Worm (Caenorhabditis elegans): Measurements from ENCODE around the gene F42F12.4.

The F42F12.4 gene

DNA sequence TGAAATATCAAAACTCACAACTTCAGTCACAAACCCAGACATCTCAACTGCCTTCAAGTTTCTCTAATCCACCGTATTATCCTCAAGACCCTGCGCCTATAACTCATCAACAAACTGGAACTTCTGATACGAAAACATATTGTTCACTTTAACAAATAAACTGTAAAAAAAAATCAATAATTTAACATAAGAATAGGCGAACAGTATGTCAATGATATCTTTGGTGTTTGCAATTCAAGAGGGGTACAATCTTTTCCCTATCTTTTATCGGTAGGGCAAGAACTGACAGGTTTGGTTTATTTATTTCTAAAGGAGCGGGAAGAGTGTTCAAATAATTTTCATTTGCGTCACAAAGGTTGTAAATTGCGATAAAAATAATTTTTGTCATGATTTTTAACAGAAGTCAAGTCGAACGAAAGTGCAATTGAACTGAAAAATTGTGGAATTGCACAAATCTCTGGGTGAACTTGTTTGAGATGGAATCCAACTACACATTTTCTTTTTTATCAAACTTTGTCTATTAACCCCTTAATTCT is 10.3 kb upstream of the F42F12.4 start:
- TF ChIP-seq elt-2 (tag; optimal IDR thresholded peaks at IDR 0.05) (peak; percentile 64), K09A11.1 (tag; optimal IDR thresholded peaks at IDR 0.05; ENCODE audit: insufficient read depth) (peak; percentile 78), dve-1 (tag; optimal IDR thresholded peaks at IDR 0.05) (peak; percentile 96), sdc-2 (tag; optimal IDR thresholded peaks at IDR 0.05) (peak; percentile 99), ceh-34 (tag; optimal IDR thresholded peaks at IDR 0.05) (peak; percentile 67), pqm-1 (tag; optimal IDR thresholded peaks at IDR 0.05) (peak; percentile 33), syd-9 (tag; optimal IDR thresholded peaks at IDR 0.05) (peak; percentile 51), nhr-11 (tag; optimal IDR thresholded peaks at IDR 0.05) (peak; percentile 73), unc-42 (tag; optimal IDR thresholded peaks at IDR 0.05) (peak; percentile 65), ceh-18 (tag; optimal IDR thresholded peaks at IDR 0.05) (peak; percentile 94), ceh-22 (tag; optimal IDR thresholded peaks at IDR 0.05) (no peak), ceh-31 (tag; optimal IDR thresholded peaks at IDR 0.05) (peak; percentile 64), pax-1 (tag; optimal IDR thresholded peaks at IDR 0.05) (peak; percentile 20), ceh-30 (tag; optimal IDR thresholded peaks at IDR 0.05) (peak; percentile 1), dmd-4 (tag; optimal IDR thresholded peaks at IDR 0.05; ENCODE audit: borderline replicate concordance) (no peak), unc-3 (GFP tag; conservative IDR thresholded peaks at IDR 0.05) (peak; percentile 9; the same call in 1 of the 2 replicates), unc-3 (tag; optimal IDR thresholded peaks at IDR 0.05) (peak; percentile 55), unc-55 (GFP tag; optimal IDR thresholded peaks at IDR 0.05) (no peak), ceh-14 (tag; optimal IDR thresholded peaks at IDR 0.05) (peak; percentile 42), ceh-48 (tag; optimal IDR thresholded peaks at IDR 0.05) (peak; percentile 38), madf-2 (tag; optimal IDR thresholded peaks at IDR 0.05) (no peak), nfya-1 (tag; optimal IDR thresholded peaks at IDR 0.05) (peak; percentile 87), rnt-1 (tag; optimal IDR thresholded peaks at IDR 0.05) (peak; percentile 85), pha-4 (tag; optimal IDR thresholded peaks at IDR 0.05) (no peak), ets-4 (tag; optimal IDR thresholded peaks at IDR 0.05) (peak; percentile 53), ttx-3 (tag; optimal IDR thresholded peaks at IDR 0.05) (no peak), tbx-2 (tag; optimal IDR thresholded peaks at IDR 0.05) (peak; percentile 71), F13H6.1 (tag; optimal IDR thresholded peaks at IDR 0.05) (no peak)

DNA sequence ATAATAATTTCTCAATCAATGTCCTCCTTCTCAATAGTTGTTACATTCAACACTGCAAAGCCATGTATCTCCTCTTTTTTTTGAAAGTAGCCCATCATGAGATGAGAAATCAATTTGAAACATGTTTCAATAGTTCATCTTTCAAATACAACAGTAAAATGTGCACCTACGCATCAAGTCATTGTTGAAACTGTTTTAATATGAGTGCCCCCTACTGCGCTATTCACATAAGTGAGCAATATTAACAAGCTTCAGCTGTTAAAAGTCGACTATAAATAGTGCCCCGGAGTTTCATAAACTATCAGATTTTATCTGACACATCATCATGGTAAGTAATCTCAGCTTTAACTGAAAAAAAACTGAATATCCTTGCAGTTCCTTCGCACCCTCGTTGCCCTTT is 7.7 kb upstream of the F42F12.4 start, which contains the start of the genes nspc-15 and F19H6.6:
Gene nspc-15, plus strand, starts transcription at position 301 of the 400 bp plus-strand sequence.
Gene F19H6.6, plus strand, starts transcription at position 384 of the 400 bp plus-strand sequence.
- TF ChIP-seq ztf-16 (tag; optimal IDR thresholded peaks at IDR 0.05) (no peak), Y22D7AL.16 (tag; optimal IDR thresholded peaks at IDR 0.05) (no peak), ets-4 (tag; optimal IDR thresholded peaks at IDR 0.05) (no peak), lim-6 (tag; optimal IDR thresholded peaks at IDR 0.05) (no peak), tbx-7 (tag; optimal IDR thresholded peaks at IDR 0.05) (no peak), ceh-22 (tag; optimal IDR thresholded peaks at IDR 0.05) (no peak), ceh-34 (tag; optimal IDR thresholded peaks at IDR 0.05) (no peak), fkh-10 (GFP tag; optimal IDR thresholded peaks at IDR 0.05) (no peak), pat-9 (tag; optimal IDR thresholded peaks at IDR 0.05) (no peak), ceh-9 (tag; optimal IDR thresholded peaks at IDR 0.05) (no peak), unc-55 (GFP tag; optimal IDR thresholded peaks at IDR 0.05) (no peak), ceh-14 (tag; optimal IDR thresholded peaks at IDR 0.05) (no peak), madf-2 (tag; optimal IDR thresholded peaks at IDR 0.05) (no peak), T23F11.4 (GFP tag; optimal IDR thresholded peaks at IDR 0.05) (no peak), ceh-31 (tag; optimal IDR thresholded peaks at IDR 0.05) (no peak), hlh-8 (tag; optimal IDR thresholded peaks at IDR 0.05) (no peak), ceh-24 (tag; optimal IDR thresholded peaks at IDR 0.05) (no peak), ceh-19 (GFP tag; optimal IDR thresholded peaks at IDR 0.05) (no peak)

DNA sequence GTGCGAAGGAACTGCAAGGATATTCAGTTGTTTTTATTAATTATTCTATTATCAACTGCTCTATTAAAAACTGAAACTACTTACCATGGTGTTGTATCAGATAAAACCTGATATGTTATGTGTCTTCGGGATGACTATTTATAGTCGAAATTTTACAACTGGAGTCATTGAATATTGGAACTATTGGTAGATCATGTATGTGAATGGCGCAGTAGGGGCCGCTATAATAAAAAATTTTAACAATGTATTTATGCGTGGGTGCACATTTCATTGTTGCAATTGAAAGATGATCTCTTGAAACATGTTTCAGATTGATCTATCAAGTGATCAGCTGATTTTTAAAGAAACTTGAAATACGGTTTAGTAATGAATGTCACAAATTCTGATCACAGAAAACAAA is 6.2 kb upstream of the F42F12.4 start, which contains the start of gene nspc-14:
Gene nspc-14, minus strand, starts transcription at position 101 of the 400 bp plus-strand sequence.
- no peak for TF ChIP-seq pat-9 (tag; optimal IDR thresholded peaks at IDR 0.05)
- TF ChIP-seq ttx-3 (tag; optimal IDR thresholded peaks at IDR 0.05), result no peak
- TF ChIP-seq nhr-11 (tag; optimal IDR thresholded peaks at IDR 0.05), result no peak
- no peak for TF ChIP-seq eyg-1 (tag; optimal IDR thresholded peaks at IDR 0.05)
- no peak for TF ChIP-seq hlh-6 (tag; optimal IDR thresholded peaks at IDR 0.05)
- TF ChIP-seq ceh-6 (GFP tag; optimal IDR thresholded peaks at IDR 0.05), result no peak
- no peak for TF ChIP-seq ceh-18 (tag; optimal IDR thresholded peaks at IDR 0.05)
- TF ChIP-seq hlh-13 (GFP tag; optimal IDR thresholded peaks at IDR 0.05), result no peak
